Worm (Caenorhabditis elegans) whole organism, L4/young adult: Measurements from ENCODE around the gene srh-211.

ENCODE experiments used
- W03F9.2 ChIP-seq: fragments of 150-350 bp; optimal IDR thresholded peaks from 2 replicates; lab custom pipeline; 2014; ENCODE audit warnings: missing biosample characterization, missing genetic modification characterization
- dao-5 ChIP-seq: sonication (generic microtip); optimal IDR thresholded peaks from 2 replicates; lab custom pipeline; 2016; ENCODE audit warnings: missing genotype, missing genetic modification characterization, moderate library complexity, missing compliant biosample characterization
- him-1 ChIP-seq: sonication (generic microtip); optimal IDR thresholded peaks from 2 replicates; lab custom pipeline; 2016; ENCODE audit warnings: missing genotype, missing genetic modification reagents, missing genetic modification characterization, missing compliant biosample characterization

Gene srh-211

DNA sequence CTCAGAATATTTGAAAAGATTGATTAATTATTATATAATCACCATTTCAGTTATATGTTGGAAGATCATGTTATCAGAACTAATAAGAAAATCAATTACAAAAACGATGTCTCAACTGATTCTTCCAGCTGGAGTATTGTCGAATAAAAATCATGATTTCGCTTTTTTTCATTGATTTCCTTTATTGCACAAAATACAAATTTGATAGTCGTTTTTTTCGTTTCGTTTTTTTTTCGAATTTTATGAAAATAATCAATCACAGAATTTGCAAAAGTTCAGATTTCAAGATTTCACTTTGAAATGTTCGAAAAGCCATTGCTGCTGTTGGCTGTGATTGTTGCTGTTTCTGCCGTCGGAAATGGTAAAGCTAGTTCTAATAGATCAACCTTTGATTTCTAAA, 45.4 kb downstream of the srh-211 start, which contains the start of gene C49G7.13:
Gene C49G7.13, plus strand, starts transcription at position 301 of the 400 bp plus-strand sequence.
- TF ChIP-seq dao-5 (tag; lab: Kevin White, UChicago): no peak

DNA sequence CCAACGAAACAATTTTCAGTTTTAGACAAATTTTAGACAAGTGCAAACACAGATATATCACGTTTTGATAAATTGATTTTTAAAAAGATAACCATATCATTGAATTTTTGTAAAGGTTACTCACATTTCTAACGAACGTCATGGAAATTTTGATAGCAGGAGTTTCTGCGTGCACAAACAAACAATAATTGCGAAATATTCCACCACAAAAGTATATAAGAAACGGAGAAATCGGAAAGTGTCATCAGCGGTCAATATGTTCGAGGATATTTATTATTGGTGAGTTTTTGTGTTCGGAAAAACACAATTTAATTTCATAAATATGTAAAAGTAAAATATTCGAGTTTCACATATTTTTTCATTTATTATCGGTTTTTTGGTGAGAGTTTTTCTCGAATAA, 46.9 kb downstream of the srh-211 start, which contains the start of gene C49G7.7:
Gene C49G7.7, plus strand, starts transcription at position 174 of the 400 bp plus-strand sequence.
- TF ChIP-seq W03F9.2 (tag; lab: Kevin White, UChicago): no peak
- TF ChIP-seq him-1 (tag; lab: Kevin White, UChicago): no peak
- no peak for TF ChIP-seq dao-5 (tag; lab: Kevin White, UChicago)

DNA sequence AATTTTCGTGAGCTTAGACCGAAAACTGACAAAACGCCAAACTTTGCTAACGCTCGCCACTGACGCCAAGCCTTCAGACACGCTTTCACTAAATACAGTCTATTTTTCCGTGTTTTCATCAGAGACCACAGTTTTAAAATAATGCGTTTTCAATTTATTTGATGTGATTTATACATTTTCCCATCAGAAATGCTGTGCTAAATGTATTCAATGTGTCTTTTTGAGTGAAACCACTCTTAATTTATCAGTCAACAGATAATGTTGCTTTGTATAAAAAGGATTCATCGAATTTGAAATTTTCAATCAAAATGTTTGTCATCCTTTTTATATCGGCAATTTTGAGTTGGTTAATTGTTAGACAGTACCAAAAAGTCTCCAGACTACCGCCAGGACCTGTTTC, 49.9 kb downstream of the srh-211 start, which contains the start of gene cyp-35A4:
Gene cyp-35A4, plus strand, starts transcription at position 301 of the 400 bp plus-strand sequence.
- TF ChIP-seq dao-5 (tag; lab: Kevin White, UChicago) (no peak), W03F9.2 (tag; lab: Kevin White, UChicago) (no peak), him-1 (tag; lab: Kevin White, UChicago) (no peak)

DNA sequence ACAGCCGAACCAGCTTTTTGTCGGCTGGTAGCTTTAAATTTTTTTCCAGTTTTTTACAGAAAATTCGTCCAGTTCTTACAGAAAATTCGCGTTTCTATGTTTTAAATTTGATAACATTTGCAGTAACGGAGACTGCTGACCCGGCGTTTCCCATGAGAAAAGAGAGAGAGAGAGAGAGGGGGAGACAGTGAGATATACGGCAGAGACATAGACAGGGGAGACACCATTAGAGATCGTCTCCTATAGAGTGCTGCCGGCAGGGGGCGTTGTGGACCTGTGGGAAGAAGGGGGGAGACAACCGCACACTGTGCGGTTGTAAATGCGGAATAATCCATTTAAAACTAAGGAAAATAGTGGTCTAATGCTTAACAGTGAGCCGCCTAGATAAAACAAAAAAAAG, 51.6 kb downstream of the srh-211 start:
- TF ChIP-seq dao-5 (tag; lab: Kevin White, UChicago) (no peak), him-1 (tag; lab: Kevin White, UChicago) (no peak), W03F9.2 (tag; lab: Kevin White, UChicago) (no peak)
